Worm (Caenorhabditis elegans) whole organism, late embryonic: ENCODE data around the gene cfz-2.

Experiments
- T23F11.4 ChIP-seq: fragments of 200-800 bp; sonication (Bioruptor generic); optimal IDR thresholded peaks from 2 replicates; lab custom pipeline; 2018; ENCODE audit warnings: mild to moderate bottlenecking, missing genetic modification characterization, missing compliant biosample characterization
- ama-1 ChIP-seq: fragments of 150-350 bp; optimal IDR thresholded peaks from 2 replicates; lab custom pipeline; 2014
- dve-1 ChIP-seq: sonication (generic microtip); optimal IDR thresholded peaks from 2 replicates; lab custom pipeline; 2017; ENCODE audit warnings: antibody characterized with exemption, mild to moderate bottlenecking, missing genetic modification characterization, missing compliant biosample characterization
- ets-4 ChIP-seq: sonication (generic microtip); optimal IDR thresholded peaks from 2 replicates; lab custom pipeline; 2016; ENCODE audit warnings: missing genetic modification characterization, missing compliant biosample characterization
- fax-1 ChIP-seq: sonication (generic microtip); optimal IDR thresholded peaks from 2 replicates; lab custom pipeline; 2016; ENCODE audit warnings: missing genotype, missing genetic modification characterization, missing compliant biosample characterization
- fkh-10 ChIP-seq: fragments of 150-350 bp; optimal IDR thresholded peaks from 2 replicates; lab custom pipeline; 2014; ENCODE audit warnings: missing biosample characterization, missing genetic modification reagents, missing genetic modification characterization
- hlh-15 ChIP-seq: sonication (generic microtip); optimal IDR thresholded peaks from 2 replicates; lab custom pipeline; 2016; ENCODE audit warnings: missing genetic modification characterization, missing compliant biosample characterization
- mec-3 ChIP-seq: sonication (generic microtip); optimal IDR thresholded peaks from 2 replicates; lab custom pipeline; 2016; ENCODE audit warnings: borderline replicate concordance, missing genetic modification characterization, missing compliant biosample characterization
- nfya-1 ChIP-seq: sonication (generic microtip); optimal IDR thresholded peaks from 2 replicates; lab custom pipeline; 2017; ENCODE audit warnings: missing genetic modification characterization, mild to moderate bottlenecking, missing compliant biosample characterization, antibody characterized with exemption, moderate library complexity
- pqm-1 ChIP-seq: sonication (generic microtip); optimal IDR thresholded peaks from 2 replicates; lab custom pipeline; 2016; ENCODE audit warnings: missing genetic modification characterization, missing compliant biosample characterization
- rnt-1 ChIP-seq: sonication (generic microtip); optimal IDR thresholded peaks from 2 replicates; lab custom pipeline; 2016; ENCODE audit warnings: missing genetic modification characterization, missing compliant biosample characterization
- tbx-2 ChIP-seq: sonication (generic microtip); optimal IDR thresholded peaks from 2 replicates; lab custom pipeline; 2016; ENCODE audit warnings: missing genetic modification characterization, missing compliant biosample characterization
- unc-55 ChIP-seq: sonication (generic microtip); optimal IDR thresholded peaks from 2 replicates; lab custom pipeline; 2017; ENCODE audit warnings: missing biosample characterization, missing genetic modification reagents, missing genetic modification characterization
- ztf-16 ChIP-seq: sonication (generic microtip); optimal IDR thresholded peaks from 2 replicates; lab custom pipeline; 2017; ENCODE audit warnings: missing genetic modification characterization, missing compliant biosample characterization

DNA sequence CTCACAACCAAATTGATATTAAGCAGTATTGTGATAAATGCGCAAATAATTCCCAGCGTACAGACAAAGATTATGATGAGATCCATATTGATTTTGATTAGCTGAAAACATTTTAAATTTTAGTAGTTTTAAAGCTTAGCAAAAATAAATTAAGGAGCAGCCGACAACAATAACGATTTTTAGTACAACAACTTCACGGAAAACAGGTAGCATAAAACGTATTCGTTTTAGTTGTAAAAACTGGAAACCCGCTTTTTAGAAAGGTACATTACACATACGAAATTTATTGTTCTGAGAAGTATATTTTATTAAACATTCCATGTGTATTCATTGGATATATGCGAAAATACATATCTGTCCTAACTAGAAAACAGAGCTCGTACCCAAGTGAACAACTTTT is 45.8 kb upstream of the cfz-2 start, which contains the start of gene srbc-36:
- no peak for TF ChIP-seq unc-55 (GFP tag; lab: Kevin White, UChicago)
- no peak for TF ChIP-seq pqm-1 (tag; lab: Kevin White, UChicago)
- TF ChIP-seq rnt-1 = no peak
- no peak for TF ChIP-seq ama-1 (lab: Kevin White, UChicago)
- no peak for TF ChIP-seq ets-4
- TF ChIP-seq dve-1 (tag; lab: Kevin White, UChicago) = no peak
- TF ChIP-seq fkh-10 (GFP tag; lab: Kevin White, UChicago) = no peak
- no peak for TF ChIP-seq tbx-2 (tag; lab: Kevin White, UChicago)
- TF ChIP-seq fax-1 = no peak
- no peak for TF ChIP-seq nfya-1 (tag; lab: Kevin White, UChicago)
- no peak for TF ChIP-seq ztf-16 (tag; lab: Kevin White, UChicago)
- TF ChIP-seq mec-3 = no peak
- TF ChIP-seq hlh-15 = no peak
- TF ChIP-seq T23F11.4 = no peak
